Worm (Caenorhabditis elegans) whole organism, late embryonic: ENCODE results near the gene nemp-1.

Experiments
- K02D7.2 ChIP-seq: sonication (generic microtip); optimal IDR thresholded peaks from 2 replicates; lab custom pipeline; 2017; ENCODE audit warnings: mild to moderate bottlenecking, missing genetic modification characterization, missing compliant biosample characterization
- ceh-14 ChIP-seq: sonication (generic microtip); optimal IDR thresholded peaks from 2 replicates; lab custom pipeline; 2016; ENCODE audit warnings: missing genotype, missing genetic modification characterization, missing compliant biosample characterization
- ceh-18 ChIP-seq: sonication (generic microtip); optimal IDR thresholded peaks from 2 replicates; lab custom pipeline; 2016; ENCODE audit warnings: missing genetic modification characterization, missing compliant biosample characterization
- ceh-2 ChIP-seq: sonication (generic microtip); optimal IDR thresholded peaks from 2 replicates; lab custom pipeline; 2016; ENCODE audit warnings: missing genotype, missing genetic modification characterization, missing compliant biosample characterization
- ceh-24 ChIP-seq: sonication (generic microtip); optimal IDR thresholded peaks from 2 replicates; lab custom pipeline; 2016; ENCODE audit warnings: mild to moderate bottlenecking, missing genetic modification characterization, missing compliant biosample characterization
- ceh-34 ChIP-seq: sonication (generic microtip); optimal IDR thresholded peaks from 2 replicates; lab custom pipeline; 2016; ENCODE audit warnings: mild to moderate bottlenecking, missing genetic modification characterization, missing compliant biosample characterization
- ceh-48 ChIP-seq: sonication (generic microtip); optimal IDR thresholded peaks from 2 replicates; lab custom pipeline; 2016; ENCODE audit warnings: missing genetic modification characterization, inconsistent platforms, missing compliant biosample characterization
- ceh-6 ChIP-seq: fragments of 200-800 bp; sonication (Bioruptor generic); optimal IDR thresholded peaks from 2 replicates; lab custom pipeline; 2018; ENCODE audit warnings: mild to moderate bottlenecking, missing genetic modification characterization, missing compliant biosample characterization
- ceh-9 ChIP-seq: sonication (generic microtip); optimal IDR thresholded peaks from 2 replicates; lab custom pipeline; 2016; ENCODE audit warnings: mild to moderate bottlenecking, missing genetic modification characterization, inconsistent platforms, missing compliant biosample characterization
- dmd-4 ChIP-seq: sonication (generic microtip); optimal IDR thresholded peaks from 2 replicates; lab custom pipeline; 2016; ENCODE audit warnings: borderline replicate concordance, missing genetic modification characterization, missing compliant biosample characterization
- hlh-6 ChIP-seq: sonication (generic microtip); optimal IDR thresholded peaks from 2 replicates; lab custom pipeline; 2016; ENCODE audit warnings: missing genotype, missing genetic modification characterization, missing compliant biosample characterization
- hlh-8 ChIP-seq: sonication (generic microtip); optimal IDR thresholded peaks from 2 replicates; lab custom pipeline; 2016; ENCODE audit warnings: missing genotype, missing genetic modification characterization, missing compliant biosample characterization
- lin-11 ChIP-seq: fragments of 200-800 bp; sonication (Bioruptor generic); optimal IDR thresholded peaks from 2 replicates; lab custom pipeline; 2018; ENCODE audit warnings: mild to moderate bottlenecking, missing genetic modification characterization, missing compliant biosample characterization
- nfya-1 ChIP-seq: sonication (generic microtip); optimal IDR thresholded peaks from 2 replicates; lab custom pipeline; 2017; ENCODE audit warnings: missing genetic modification characterization, mild to moderate bottlenecking, missing compliant biosample characterization, antibody characterized with exemption, moderate library complexity
- pat-9 ChIP-seq: fragments of 200-800 bp; sonication (Bioruptor generic); optimal IDR thresholded peaks from 2 replicates; lab custom pipeline; 2018; ENCODE audit warnings: mild to moderate bottlenecking, missing genetic modification characterization, moderate library complexity, missing compliant biosample characterization
- pros-1 ChIP-seq: fragments of 150-350 bp; optimal IDR thresholded peaks from 2 replicates; lab custom pipeline; 2014; ENCODE audit warnings: missing biosample characterization, missing genetic modification reagents, missing genetic modification characterization
- sdc-2 ChIP-seq: sonication (generic microtip); optimal IDR thresholded peaks from 2 replicates; lab custom pipeline; 2016; ENCODE audit warnings: missing genotype, missing genetic modification characterization, missing compliant biosample characterization
- ttx-3 ChIP-seq: sonication (generic microtip); optimal IDR thresholded peaks from 2 replicates; lab custom pipeline; 2016; ENCODE audit warnings: missing genetic modification reagents, missing genetic modification characterization, missing compliant biosample characterization
- zip-5 ChIP-seq: sonication (generic microtip); optimal IDR thresholded peaks from 2 replicates; lab custom pipeline; 2016; ENCODE audit warnings: missing genetic modification characterization, missing compliant biosample characterization

nemp-1 gene

DNA sequence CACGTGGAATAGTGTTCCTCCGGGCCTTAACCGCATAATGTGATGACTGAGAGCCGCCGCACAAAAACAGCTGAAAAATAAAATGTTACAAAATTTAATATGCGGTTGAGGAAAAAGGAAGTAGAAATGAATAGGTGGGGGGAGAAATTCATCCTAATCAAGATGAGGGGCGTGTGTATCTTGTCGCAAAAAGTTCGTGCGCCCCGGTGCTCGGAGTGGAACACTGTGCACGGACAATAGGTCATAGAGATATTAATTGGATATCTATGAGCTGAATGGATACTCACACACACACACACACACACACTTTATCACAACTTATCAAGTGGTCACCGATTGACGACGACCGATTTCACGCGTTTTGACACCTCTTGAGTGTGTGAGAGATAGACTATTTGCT lies 51.8 kb downstream of the nemp-1 start, which contains the start of gene T22F7.3:
Gene T22F7.3, minus strand, starts transcription at position 101 of the 400 bp plus-strand sequence.
- no peak for TF ChIP-seq zip-5
- TF ChIP-seq K02D7.2 (tag; lab: Kevin White, UChicago): no peak
- no peak for TF ChIP-seq dmd-4 (tag; lab: Kevin White, UChicago)
- no peak for TF ChIP-seq pros-1 (tag; lab: Kevin White, UChicago)
- TF ChIP-seq lin-11: no peak
- TF ChIP-seq nfya-1: no peak
- no peak for TF ChIP-seq sdc-2 (tag; lab: Kevin White, UChicago)
- TF ChIP-seq ceh-48 (tag; lab: Kevin White, UChicago): no peak
- TF ChIP-seq pat-9 (tag; lab: Kevin White, UChicago): no peak
- TF ChIP-seq hlh-8 (tag; lab: Kevin White, UChicago): no peak
- TF ChIP-seq ttx-3 (tag; lab: Kevin White, UChicago): no peak
- no peak for TF ChIP-seq ceh-6 (GFP tag; lab: Kevin White, UChicago)
- no peak for TF ChIP-seq ceh-9 (tag; lab: Kevin White, UChicago)
- no peak for TF ChIP-seq ceh-2
- no peak for TF ChIP-seq ceh-14 (tag; lab: Kevin White, UChicago)
- no peak for TF ChIP-seq ceh-34 (tag; lab: Kevin White, UChicago)
- no peak for TF ChIP-seq ceh-18 (tag; lab: Kevin White, UChicago)
- TF ChIP-seq ceh-24 (tag; lab: Kevin White, UChicago): no peak
- TF ChIP-seq hlh-6 (tag; lab: Kevin White, UChicago): no peak
